Worm (Caenorhabditis elegans) whole organism, L2 larva: ENCODE results near the gene srg-62.

Experiments used
- F13H6.1 ChIP-seq: sonication (generic microtip); optimal IDR thresholded peaks from 2 replicates; lab custom pipeline; 2016; ENCODE audit warnings: missing genetic modification characterization, missing compliant biosample characterization
- ama-1 ChIP-seq: fragments of 150-350 bp; optimal IDR thresholded peaks from 2 replicates; lab custom pipeline; 2018; ENCODE audit warnings: inconsistent platforms
- elt-3 ChIP-seq: sonication (generic microtip); optimal IDR thresholded peaks from 2 replicates; lab custom pipeline; 2017; ENCODE audit warnings: missing biosample characterization, missing genetic modification characterization
- lin-13 ChIP-seq: fragments of 150-350 bp; optimal IDR thresholded peaks from 2 replicates; lab custom pipeline; 2014; ENCODE audit warnings: missing biosample characterization, missing genetic modification reagents, missing genetic modification characterization
- nhr-10 ChIP-seq: sonication (generic microtip); optimal IDR thresholded peaks from 2 replicates; lab custom pipeline; 2017; ENCODE audit warnings: missing biosample characterization, missing genetic modification characterization
- nhr-11 ChIP-seq: fragments of 150-350 bp; optimal IDR thresholded peaks from 2 replicates; lab custom pipeline; 2014; ENCODE audit warnings: missing biosample characterization, missing genetic modification characterization
- nhr-12 ChIP-seq: fragments of 150-350 bp; optimal IDR thresholded peaks from 2 replicates; lab custom pipeline; 2014; ENCODE audit warnings: missing biosample characterization, missing genetic modification characterization
- sem-4 ChIP-seq: fragments of 150-350 bp; optimal IDR thresholded peaks from 2 replicates; lab custom pipeline; 2014; ENCODE audit warnings: missing biosample characterization, missing genetic modification reagents, missing genetic modification characterization
- sma-9 ChIP-seq, 2 experiments: fragments of 150-350 bp in 1 of 2; sonication (generic microtip) in 1 of 2; optimal IDR thresholded peaks; 2 replicates each; lab custom pipeline; 2014 to 2016; ENCODE audit warnings: missing genetic modification characterization in 2 of 2, mild to moderate bottlenecking in 1 of 2, missing biosample characterization in 1 of 2, missing compliant biosample characterization in 1 of 2, missing genetic modification reagents in 1 of 2, moderate library complexity in 1 of 2
- unc-62 ChIP-seq: fragments of 150-350 bp; optimal IDR thresholded peaks from 2 replicates; lab custom pipeline; 2014; ENCODE audit warnings: missing biosample characterization, missing genetic modification reagents, missing genetic modification characterization
- zag-1 ChIP-seq: fragments of 150-350 bp; optimal IDR thresholded peaks from 2 replicates; lab custom pipeline; 2014; ENCODE audit warnings: missing biosample characterization, missing genetic modification characterization

ce11 chrV:2690478-2690877 lies 51.7 kb downstream of the srg-62 start:
- TF ChIP-seq zag-1 (tag; lab: Kevin White, UChicago) (no peak), elt-3 (tag; lab: Kevin White, UChicago) (no peak), lin-13 (GFP tag; lab: Kevin White, UChicago) (no peak), ama-1 (no peak), F13H6.1 (tag; lab: Kevin White, UChicago) (no peak), sem-4 (tag; lab: Kevin White, UChicago) (no peak), nhr-10 (no peak), nhr-11 (no peak), sma-9 (GFP tag; optimal IDR thresholded peaks at IDR 0.05; lab: Kevin White, UChicago) (no peak), sma-9 (tag; optimal IDR thresholded peaks at IDR 0.05; lab: Kevin White, UChicago) (no peak), unc-62 (no peak), nhr-12 (no peak)
